Worm (Caenorhabditis elegans): ENCODE data around the gene Y57G11B.3.

DNA sequence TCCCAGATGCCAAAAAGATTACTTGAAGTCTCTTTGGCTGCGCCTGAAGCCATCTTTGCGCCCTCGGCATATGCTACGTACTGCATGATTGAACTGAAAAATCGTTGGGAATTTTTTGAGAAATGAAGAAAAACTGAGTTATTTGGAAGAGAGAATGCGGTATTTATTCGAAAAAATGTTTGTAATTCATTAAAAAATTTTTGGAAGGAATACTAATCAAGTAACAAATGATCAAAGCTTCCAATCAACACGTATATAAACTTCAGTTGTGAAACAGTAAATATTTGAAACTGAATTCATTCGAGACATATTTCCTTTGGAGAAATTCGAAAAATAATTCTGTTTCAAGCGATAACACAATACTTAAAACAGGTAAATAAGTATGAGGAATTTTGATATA is 31.7 kb downstream of the Y57G11B.3 start, which contains the start of gene pals-29:
- TF ChIP-seq mdl-1 (tag; optimal IDR thresholded peaks at IDR 0.05) (no peak), T20F7.1 (GFP tag; optimal IDR thresholded peaks at IDR 0.05) (no peak), aly-2 (tag; optimal IDR thresholded peaks at IDR 0.05) (no peak), nhr-76 (tag; optimal IDR thresholded peaks at IDR 0.05) (no peak), dmd-6 (GFP tag; IDR thresholded peaks at IDR 0.05) (no peak), lin-39 (tag; optimal IDR thresholded peaks at IDR 0.05) (no peak), nhr-11 (tag; optimal IDR thresholded peaks at IDR 0.05) (no peak), lin-29 (GFP tag; IDR thresholded peaks at IDR 0.05) (no peak), zip-11 (GFP tag; IDR thresholded peaks at IDR 0.05) (no peak), snpc-1.2 (GFP tag; IDR thresholded peaks at IDR 0.05) (no peak), aha-1 (tag) (no peak), dve-1 (tag; optimal IDR thresholded peaks at IDR 0.05; ENCODE audit: insufficient read depth) (no peak), cey-2 (tag; optimal IDR thresholded peaks at IDR 0.05; ENCODE audit: borderline replicate concordance, insufficient read depth) (no peak), nhr-25 (tag; optimal IDR thresholded peaks at IDR 0.05; ENCODE audit: borderline replicate concordance, insufficient read depth) (no peak)

All from whole organism, L4 larva.